Fruit fly (Drosophila melanogaster): ENCODE results near the gene fax.

The fax gene

dm6 chr3L:16385880-16386584, 25.6 kb downstream of the fax start, which contains the start of the genes Agpat3 and RAF2 (continued):
- TF ChIP-seq yki (optimal IDR thresholded peaks at IDR 0.05) (no peak), Antp (GFP tag; optimal IDR thresholded peaks at IDR 0.05) (no peak), CG5180 (GFP tag; optimal IDR thresholded peaks at IDR 0.05) (no peak), HLHmδ (GFP tag; optimal IDR thresholded peaks at IDR 0.05) (no peak), CG6689 (GFP tag; IDR thresholded peaks at IDR 0.05) (peak; percentile 64), ara (GFP tag; IDR thresholded peaks at IDR 0.05) (no peak)

dm6 chr3L:16385252-16385879, 26.3 kb downstream of the fax start:
- TF ChIP-seq CG17361 (GFP tag; IDR thresholded peaks at IDR 0.05) (no peak), CG12236 (GFP tag; optimal IDR thresholded peaks at IDR 0.05) (peak; percentile 8), ind (GFP tag; optimal IDR thresholded peaks at IDR 0.05) (no peak), so (GFP tag; IDR thresholded peaks at IDR 0.05) (no peak), bigmax (GFP tag; optimal IDR thresholded peaks at IDR 0.05) (no peak), Bgb (GFP tag; IDR thresholded peaks at IDR 0.05; ENCODE audit: partially characterized antibody) (peak; percentile 48; the same call in 1 of the 2 replicates), Vsx1 (GFP tag; optimal IDR thresholded peaks at IDR 0.05) (no peak), sr (GFP tag; IDR thresholded peaks at IDR 0.05) (no peak), ftz-f1 (GFP tag; optimal IDR thresholded peaks at IDR 0.05) (no peak), hkb (optimal IDR thresholded peaks at IDR 0.05) (no peak), hkb (GFP tag; IDR thresholded peaks at IDR 0.05) (no peak), bsh (GFP tag; optimal IDR thresholded peaks at IDR 0.05) (peak in 1 of 2 experiments; percentile 39), nmo (GFP tag; optimal IDR thresholded peaks at IDR 0.05) (no peak), CG10959 (GFP tag; IDR thresholded peaks at IDR 0.05) (no peak), emc (GFP tag; optimal IDR thresholded peaks at IDR 0.05) (no peak), Ravus (GFP tag; IDR thresholded peaks at IDR 0.05) (no peak), CG8089 (GFP tag; optimal IDR thresholded peaks at IDR 0.05) (no peak), amos (GFP tag; IDR thresholded peaks at IDR 0.05; ENCODE audit: partially characterized antibody) (no peak), bbx (GFP tag; IDR thresholded peaks at IDR 0.05; ENCODE audit: partially characterized antibody) (no peak), crc (GFP tag; optimal IDR thresholded peaks at IDR 0.05) (no peak), Kr (GFP tag; optimal IDR thresholded peaks at IDR 0.05) (no peak), B-H2 (GFP tag; optimal IDR thresholded peaks at IDR 0.05) (peak; percentile 18), exex (tag; optimal IDR thresholded peaks at IDR 0.05) (peak; percentile 5), CG4617 (GFP tag; optimal IDR thresholded peaks at IDR 0.05; ENCODE audit: borderline replicate concordance) (peak; percentile 30), Stat92E (GFP tag; optimal IDR thresholded peaks at IDR 0.05) (no peak), abd-A (tag; optimal IDR thresholded peaks at IDR 0.05) (no peak), CG13894 (tag; optimal IDR thresholded peaks at IDR 0.05) (no peak), cg (GFP tag; optimal IDR thresholded peaks at IDR 0.05) (peak; percentile 97), CG6813 (GFP tag; optimal IDR thresholded peaks at IDR 0.05) (no peak), caup (GFP tag; optimal IDR thresholded peaks at IDR 0.05; ENCODE audit: severe bottlenecking) (no peak), p53 (GFP tag; optimal IDR thresholded peaks at IDR 0.05) (no peak), CG10321 (GFP tag; IDR thresholded peaks at IDR 0.05) (no peak), Ets97D (GFP tag; optimal IDR thresholded peaks at IDR 0.05) (no peak), Lim3 (GFP tag; IDR thresholded peaks at IDR 0.05) (no peak), CG16779 (GFP tag; IDR thresholded peaks at IDR 0.05) (no peak), Dp (GFP tag; optimal IDR thresholded peaks at IDR 0.05) (no peak), CG3838 (GFP tag; optimal IDR thresholded peaks at IDR 0.05) (no peak), cas (GFP tag; IDR thresholded peaks at IDR 0.05) (no peak), kni (GFP tag; optimal IDR thresholded peaks at IDR 0.05) (no peak), Doc3 (GFP tag; IDR thresholded peaks at IDR 0.05; ENCODE audit: partially characterized antibody) (no peak), Bteb2 (GFP tag; optimal IDR thresholded peaks at IDR 0.05) (no peak), Hsf (GFP tag; optimal IDR thresholded peaks at IDR 0.05) (no peak)

Measured in whole organism, embryonic.